Worm (Caenorhabditis elegans): Measurements from ENCODE around the gene cdk-5.
"Not testable (repeated sequence)": the region's sequence is repeated elsewhere in the genome, so short reads cannot be mapped to it uniquely, and the experiment has no call there.

Gene cdk-5

DNA sequence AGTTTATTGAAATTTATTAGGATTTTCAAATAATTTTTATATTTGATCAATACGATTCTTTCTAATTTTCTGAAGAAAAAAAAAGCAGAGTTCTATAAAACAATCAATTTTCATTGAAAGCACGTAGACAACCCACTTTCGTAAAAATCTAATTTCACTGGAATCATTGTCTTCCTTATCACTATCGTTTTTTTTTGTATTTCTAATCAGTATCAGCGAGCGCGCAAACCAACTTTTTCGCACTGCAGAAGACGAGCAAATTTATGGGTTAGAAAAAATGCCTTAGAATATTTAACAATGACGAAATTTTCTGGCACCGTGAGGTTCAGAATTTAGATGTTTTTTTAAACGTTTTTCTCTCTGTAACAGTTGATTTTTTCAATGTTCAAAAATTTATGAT is 13.3 kb downstream of the cdk-5 start:
- TF ChIP-seq dmd-6 (GFP tag; IDR thresholded peaks at IDR 0.05) (peak; percentile 44; the same call in 1 of the 2 replicates), mdl-1 (tag; optimal IDR thresholded peaks at IDR 0.05) (no peak), pqm-1 (tag; optimal IDR thresholded peaks at IDR 0.05) (peak; percentile 53)

DNA sequence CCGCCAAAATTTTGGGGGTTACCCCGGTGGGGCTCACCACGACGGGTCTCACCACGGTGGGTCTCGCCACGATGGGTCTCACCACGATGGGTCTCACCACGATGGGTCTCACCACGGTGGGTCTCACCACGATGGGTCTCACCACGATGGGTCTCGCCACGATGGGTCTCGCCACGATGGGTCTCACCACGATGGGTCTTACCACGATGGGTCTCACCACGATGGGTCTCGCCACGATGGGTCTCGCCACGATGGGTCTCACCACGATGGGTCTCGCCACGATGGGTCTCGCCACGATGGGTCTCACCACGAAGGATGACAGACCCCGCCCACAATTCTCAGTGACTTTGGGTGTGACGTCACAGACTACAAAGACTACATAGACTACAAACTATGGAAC is 17.9 kb downstream of the cdk-5 start:
- peak; percentile 93 for TF ChIP-seq set-16 (GFP tag; IDR thresholded peaks at IDR 0.05)
- TF ChIP-seq dmd-8 (GFP tag; IDR thresholded peaks at IDR 0.05) = 0 out of 2 replicates have a peak, but pooled peaks have one; percentile 69
- peak; percentile 51; the same call in 1 of the 2 replicates for TF ChIP-seq snpc-1.2 (GFP tag; IDR thresholded peaks at IDR 0.05)
- TF ChIP-seq F26F4.8 (GFP tag; conservative IDR thresholded peaks at IDR 0.05) = 0 out of 2 replicates have a peak, but pooled peaks have one; percentile 46
- peak; percentile 19; the same call in 1 of the 2 replicates for TF ChIP-seq php-3 (GFP tag; IDR thresholded peaks at IDR 0.05)
- 0 out of 2 replicates have a peak, but pooled peaks have one; percentile 5 for TF ChIP-seq arid-1 (GFP tag; conservative IDR thresholded peaks at IDR 0.05)
- peak; percentile 45; the same call in 1 of the 2 replicates for TF ChIP-seq Y48G9A.11 (GFP tag; IDR thresholded peaks at IDR 0.05)
- TF ChIP-seq F44E2.7 (GFP tag; IDR thresholded peaks at IDR 0.05) = peak; percentile 58; the same call in 1 of the 2 replicates
- TF ChIP-seq madf-5 (GFP tag; IDR thresholded peaks at IDR 0.05) = 0 out of 4 replicates have a peak, but pooled peaks of 1 of the 2 experiments have one; percentile 52
- TF ChIP-seq tra-1 (GFP tag; IDR thresholded peaks at IDR 0.05) = 0 out of 2 replicates have a peak, but pooled peaks have one; percentile 42
- 0 out of 2 replicates have a peak, but pooled peaks have one; percentile 16 for TF ChIP-seq T26A8.4 (GFP tag; IDR thresholded peaks at IDR 0.05)

DNA sequence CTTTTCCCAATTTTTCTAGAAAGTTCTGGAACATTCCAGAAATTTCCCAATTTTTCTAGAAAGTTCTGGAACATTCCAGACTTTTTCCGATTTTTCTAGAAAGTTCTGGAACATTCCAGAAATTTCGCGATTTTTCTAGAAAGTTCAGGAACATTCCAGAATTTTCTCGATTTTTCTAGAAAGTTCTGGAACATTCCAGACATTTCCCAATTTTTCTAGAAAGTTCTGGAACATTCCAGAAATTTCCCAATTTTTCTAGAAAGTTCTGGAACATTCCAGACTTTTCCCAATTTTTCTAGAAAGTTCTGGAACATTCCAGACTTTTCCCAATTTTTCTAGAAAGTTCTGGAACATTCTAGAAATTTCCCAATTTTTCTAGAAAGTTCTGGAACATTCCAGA is 18.7 kb downstream of the cdk-5 start:
- 0 out of 2 replicates have a peak, but pooled peaks have one; percentile 41 for TF ChIP-seq ceh-44 (GFP tag; IDR thresholded peaks at IDR 0.05)
- 0 out of 2 replicates have a peak, but pooled peaks have one; percentile 26 for TF ChIP-seq Y105C5A.15 (GFP tag; IDR thresholded peaks at IDR 0.05)
- TF ChIP-seq lin-1 (GFP tag; IDR thresholded peaks at IDR 0.05) = 0 out of 2 replicates have a peak, but pooled peaks have one; percentile 18
- TF ChIP-seq set-16 (GFP tag; IDR thresholded peaks at IDR 0.05) = 0 out of 2 replicates have a peak, but pooled peaks have one; percentile 6
- 0 out of 2 replicates have a peak, but pooled peaks have one; percentile 55 for TF ChIP-seq F26F4.8 (GFP tag; conservative IDR thresholded peaks at IDR 0.05)
- 0 out of 2 replicates have a peak, but pooled peaks have one; percentile 38 for TF ChIP-seq saeg-2 (GFP tag; IDR thresholded peaks at IDR 0.05)
- TF ChIP-seq snpc-1.2 (GFP tag; IDR thresholded peaks at IDR 0.05) = peak; percentile 65
- TF ChIP-seq zfp-3 (GFP tag; conservative IDR thresholded peaks at IDR 0.05) = 0 out of 2 replicates have a peak, but pooled peaks have one; percentile 62
- 0 out of 2 replicates have a peak, but pooled peaks have one; percentile 44 for TF ChIP-seq lim-7 (GFP tag; IDR thresholded peaks at IDR 0.05)
- TF ChIP-seq Y75B8A.6 (GFP tag; IDR thresholded peaks at IDR 0.05) = 0 out of 2 replicates have a peak, but pooled peaks have one; percentile 22
- 0 out of 2 replicates have a peak, but pooled peaks have one; percentile 21 for TF ChIP-seq php-3 (GFP tag; IDR thresholded peaks at IDR 0.05)
- TF ChIP-seq egl-43 (GFP tag; IDR thresholded peaks at IDR 0.05) = peak; percentile 65; the same call in 1 of the 2 replicates
- TF ChIP-seq mdt-29 (GFP tag; IDR thresholded peaks at IDR 0.05) = peak; percentile 95
- peak; percentile 31; the same call in 1 of the 2 replicates for TF ChIP-seq tra-1 (GFP tag; IDR thresholded peaks at IDR 0.05)
- TF ChIP-seq vab-7 (GFP tag; IDR thresholded peaks at IDR 0.05) = peak; percentile 57; the same call in 1 of the 2 replicates
- 0 out of 4 replicates have a peak, but pooled peaks of 1 of the 2 experiments have one; percentile 61 for TF ChIP-seq madf-5 (GFP tag; IDR thresholded peaks at IDR 0.05)
- TF ChIP-seq pha-4 (GFP tag; IDR thresholded peaks at IDR 0.05) = peak; percentile 81
- TF ChIP-seq pha-4 (tag; optimal IDR thresholded peaks at IDR 0.05) = not testable (repeated sequence)
- peak; percentile 63; the same call in 1 of the 2 replicates for TF ChIP-seq arid-1 (GFP tag; conservative IDR thresholded peaks at IDR 0.05)
- peak; percentile 59; the same call in 1 of the 2 replicates for TF ChIP-seq Y48G9A.11 (GFP tag; IDR thresholded peaks at IDR 0.05)
- peak; percentile 48 for TF ChIP-seq lin-38 (GFP tag; IDR thresholded peaks at IDR 0.05)

DNA sequence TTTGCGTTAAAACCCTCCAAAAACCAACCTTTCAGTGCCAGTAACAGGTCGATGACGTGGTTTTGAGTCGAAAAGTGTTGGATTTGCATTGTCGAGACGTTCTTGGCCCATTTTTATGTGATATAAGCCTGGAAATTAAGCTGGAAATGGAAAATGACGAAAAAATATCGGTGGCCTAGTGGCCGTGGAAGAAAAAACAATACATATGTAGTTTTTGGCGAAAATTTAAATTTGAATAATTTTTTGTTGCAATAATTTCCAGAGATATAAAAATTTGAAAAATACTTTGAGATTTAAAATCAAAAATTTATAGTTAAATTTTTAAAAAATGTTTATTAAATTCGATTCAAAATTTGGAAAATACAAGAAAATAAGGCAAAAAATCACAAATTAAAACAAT is 26.7 kb downstream of the cdk-5 start, which contains the start of gene ciao-2B:
Gene ciao-2B (minus strand): TSS at position 130 of the 400 bp plus-strand sequence.
- peak; percentile 88 for TF ChIP-seq mes-2 (tag; optimal IDR thresholded peaks at IDR 0.05; ENCODE audit: poor library complexity, severe bottlenecking)
- no peak for TF ChIP-seq cey-2 (tag; optimal IDR thresholded peaks at IDR 0.05; ENCODE audit: borderline replicate concordance, insufficient read depth)
- TF ChIP-seq ceh-20 (GFP tag; IDR thresholded peaks at IDR 0.05) = no peak
- TF ChIP-seq Y75B8A.6 (GFP tag; IDR thresholded peaks at IDR 0.05) = no peak
- TF ChIP-seq R02D3.7 (tag; optimal IDR thresholded peaks at IDR 0.05) = no peak
- no peak for TF ChIP-seq unc-130 (GFP tag; optimal IDR thresholded peaks at IDR 0.05)
- no peak for TF ChIP-seq daf-16 (GFP tag; optimal IDR thresholded peaks at IDR 0.05)
- peak; percentile 37 for TF ChIP-seq daf-16 (tag; optimal IDR thresholded peaks at IDR 0.05)
- TF ChIP-seq spr-3 (GFP tag; optimal IDR thresholded peaks at IDR 0.05) = no peak
- peak; percentile 80 for TF ChIP-seq dpl-1 (GFP tag; optimal IDR thresholded peaks at IDR 0.05)
- no peak for TF ChIP-seq ceh-62 (tag; optimal IDR thresholded peaks at IDR 0.05)
- TF ChIP-seq T20F7.1 (GFP tag; optimal IDR thresholded peaks at IDR 0.05) = no peak
- TF ChIP-seq ama-1 (optimal IDR thresholded peaks at IDR 0.05) = no peak
- TF ChIP-seq rbr-2 (tag; optimal IDR thresholded peaks at IDR 0.05) = no peak
- no peak for TF ChIP-seq nhr-6 (tag; optimal IDR thresholded peaks at IDR 0.05)
- TF ChIP-seq ztf-11 (tag; optimal IDR thresholded peaks at IDR 0.05) = no peak
- TF ChIP-seq F10B5.3 (tag; optimal IDR thresholded peaks at IDR 0.05) = no peak
- TF ChIP-seq mdl-1 (tag; optimal IDR thresholded peaks at IDR 0.05) = no peak
- TF ChIP-seq lin-39 (tag; optimal IDR thresholded peaks at IDR 0.05) = no peak

Data from whole organism, L4 larva.